Worm (Caenorhabditis elegans): ENCODE measurements around the gene sru-8.

sru-8 gene

DNA sequence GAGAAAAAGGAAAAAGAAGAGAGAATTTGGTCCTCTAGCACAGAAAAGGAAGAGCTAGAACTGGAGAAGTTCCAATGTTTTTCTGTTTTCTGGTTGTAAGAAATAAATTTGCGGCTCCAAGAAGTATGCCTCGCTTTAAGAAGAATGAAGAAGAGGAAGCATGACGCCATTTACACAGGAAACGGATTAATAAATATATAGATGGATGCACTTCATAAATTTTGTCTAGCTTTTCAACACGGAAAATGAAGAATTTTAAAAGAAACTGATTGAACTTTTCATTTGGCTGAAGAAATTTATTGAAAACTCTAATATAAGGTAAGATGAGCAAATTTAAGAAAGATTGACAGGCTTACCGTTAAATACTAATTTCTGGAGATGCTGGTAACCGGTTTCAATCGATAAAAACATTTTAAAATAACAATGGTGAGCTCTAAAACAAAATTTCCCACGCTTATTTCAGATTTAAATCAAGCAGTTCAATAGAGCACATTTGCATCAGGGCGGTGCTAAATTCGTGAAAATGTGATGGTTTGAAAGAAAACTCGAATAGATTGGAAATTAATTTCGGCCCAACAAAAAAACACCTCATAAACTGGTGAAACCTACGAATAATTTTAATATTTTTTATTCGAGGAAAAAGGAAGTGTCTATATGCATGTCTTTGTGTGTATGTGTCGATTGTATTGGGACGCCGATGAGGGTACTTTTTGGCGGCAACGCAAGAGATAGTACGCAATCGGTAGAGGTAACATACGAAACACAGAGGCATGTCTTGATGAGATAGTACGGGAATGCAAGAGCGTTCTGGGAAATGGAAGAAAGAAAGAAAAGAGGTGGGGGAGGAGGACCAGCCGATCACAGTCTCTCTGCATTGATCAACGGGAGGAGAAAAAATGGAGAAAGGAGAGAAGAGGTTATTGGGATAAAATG is 12.5 kb downstream of the sru-8 start:
- TF ChIP-seq ces-1 (GFP tag; optimal IDR thresholded peaks at IDR 0.05) (peak; percentile 26), nhr-28 (tag; optimal IDR thresholded peaks at IDR 0.05) (no peak), flh-1 (GFP tag; optimal IDR thresholded peaks at IDR 0.05) (no peak), blmp-1 (tag; optimal IDR thresholded peaks at IDR 0.05) (no peak), snpc-4 (tag; optimal IDR thresholded peaks at IDR 0.05) (no peak), unc-39 (tag; optimal IDR thresholded peaks at IDR 0.05) (no peak), ceh-39 (tag; optimal IDR thresholded peaks at IDR 0.05) (peak; percentile 49), lsy-2 (tag; optimal IDR thresholded peaks at IDR 0.05) (peak; percentile 19), unc-120 (tag; optimal IDR thresholded peaks at IDR 0.05; ENCODE audit: poor library complexity, severe bottlenecking) (no peak), M03D4.4 (tag; optimal IDR thresholded peaks at IDR 0.05) (peak; percentile 19), lin-13 (tag; optimal IDR thresholded peaks at IDR 0.05) (no peak), mls-2 (tag; optimal IDR thresholded peaks at IDR 0.05) (peak; percentile 12), mab-5 (tag; optimal IDR thresholded peaks at IDR 0.05) (no peak), zip-8 (tag; optimal IDR thresholded peaks at IDR 0.05) (no peak), mep-1 (tag; optimal IDR thresholded peaks at IDR 0.05) (peak; percentile 2), elt-1 (tag; optimal IDR thresholded peaks at IDR 0.05; ENCODE audit: borderline replicate concordance, insufficient read depth) (no peak)

ce11 chrV:9856978-9857377 is 13.3 kb downstream of the sru-8 start:
- TF ChIP-seq drap-1 (GFP tag; optimal IDR thresholded peaks at IDR 0.05) (no peak), tbx-8 (GFP tag; optimal IDR thresholded peaks at IDR 0.05) (no peak), nhr-237 (tag; optimal IDR thresholded peaks at IDR 0.05) (no peak), ceh-43 (GFP tag; optimal IDR thresholded peaks at IDR 0.05) (no peak), flh-1 (GFP tag; optimal IDR thresholded peaks at IDR 0.05) (no peak), nhr-28 (tag; optimal IDR thresholded peaks at IDR 0.05) (no peak), M03D4.4 (tag; optimal IDR thresholded peaks at IDR 0.05) (no peak), lin-13 (tag; optimal IDR thresholded peaks at IDR 0.05) (no peak), mab-5 (tag; optimal IDR thresholded peaks at IDR 0.05) (no peak), ces-1 (GFP tag; optimal IDR thresholded peaks at IDR 0.05) (no peak), sem-2 (GFP tag; optimal IDR thresholded peaks at IDR 0.05) (no peak), ham-2 (GFP tag; optimal IDR thresholded peaks at IDR 0.05) (no peak), unc-120 (tag; optimal IDR thresholded peaks at IDR 0.05; ENCODE audit: poor library complexity, severe bottlenecking) (no peak)

DNA sequence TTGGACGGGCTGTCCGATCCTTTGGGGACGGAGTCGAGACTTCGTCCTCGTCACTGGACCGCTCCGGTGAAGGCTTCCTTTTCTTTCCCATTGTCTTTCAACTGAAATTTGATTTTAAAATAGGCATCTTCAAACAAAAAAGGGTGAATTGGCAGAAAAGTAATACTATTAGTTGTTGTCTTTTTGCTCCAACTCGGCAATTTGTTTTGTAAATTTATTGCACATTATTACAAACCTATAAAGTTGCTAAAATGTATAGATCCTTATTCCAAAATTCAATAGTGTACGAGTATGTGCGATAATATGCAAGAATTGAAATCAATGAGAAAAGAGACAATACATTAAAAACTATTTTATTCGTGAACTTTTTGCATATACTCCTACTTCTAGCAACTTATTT is 16.2 kb downstream of the sru-8 start, which contains the start of gene lsy-12:
Gene lsy-12 (minus strand): TSS at position 101 of the 400 bp plus-strand sequence.
- no peak for TF ChIP-seq sptf-1 (tag; optimal IDR thresholded peaks at IDR 0.05)

- TF ChIP-seq lsy-2 (tag; optimal IDR thresholded peaks at IDR 0.05) (peak; percentile 67), ham-2 (GFP tag; optimal IDR thresholded peaks at IDR 0.05) (no peak), nhr-12 (tag; optimal IDR thresholded peaks at IDR 0.05) (no peak)
Measured at ce11 chrV:9860337-9860736, 16.7 kb downstream of the sru-8 start.

DNA sequence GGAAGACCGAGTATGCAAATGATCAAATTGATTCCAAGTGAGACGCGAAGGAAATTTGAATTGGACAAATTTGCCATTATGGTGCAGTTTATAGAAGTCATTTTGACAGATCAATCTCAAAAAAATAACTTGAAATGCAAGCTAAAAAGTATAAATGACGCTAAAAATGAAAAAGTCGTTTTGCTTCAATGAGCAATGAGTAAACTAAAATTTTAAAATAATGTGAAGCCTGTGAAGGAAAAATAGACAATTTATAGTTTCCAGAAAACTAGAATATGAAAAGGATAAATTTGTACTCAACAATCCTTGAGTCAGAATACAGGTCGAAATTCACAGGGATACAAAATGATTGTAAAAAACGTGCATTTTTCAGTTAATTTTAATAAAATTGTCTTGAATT is 24.6 kb downstream of the sru-8 start, which contains the start of gene srab-17:
Gene srab-17 (minus strand): TSS at position 101 of the 400 bp plus-strand sequence.
- TF ChIP-seq lin-32 (GFP tag; optimal IDR thresholded peaks at IDR 0.05) (no peak), bed-3 (GFP tag; optimal IDR thresholded peaks at IDR 0.05) (no peak), sptf-1 (tag; optimal IDR thresholded peaks at IDR 0.05) (no peak), M03D4.4 (tag; optimal IDR thresholded peaks at IDR 0.05) (no peak), nhr-76 (tag; optimal IDR thresholded peaks at IDR 0.05) (no peak), sem-2 (GFP tag; optimal IDR thresholded peaks at IDR 0.05) (no peak), hlh-1 (tag; optimal IDR thresholded peaks at IDR 0.05) (no peak), nhr-237 (tag; optimal IDR thresholded peaks at IDR 0.05) (no peak), mls-2 (tag; optimal IDR thresholded peaks at IDR 0.05) (no peak), mab-5 (tag; optimal IDR thresholded peaks at IDR 0.05) (no peak), cnd-1 (tag; optimal IDR thresholded peaks at IDR 0.05) (no peak), unc-120 (tag; optimal IDR thresholded peaks at IDR 0.05; ENCODE audit: poor library complexity, severe bottlenecking) (no peak), ham-2 (GFP tag; optimal IDR thresholded peaks at IDR 0.05) (no peak), unc-39 (tag; optimal IDR thresholded peaks at IDR 0.05) (no peak), elt-3 (tag; optimal IDR thresholded peaks at IDR 0.05) (no peak), flh-1 (GFP tag; optimal IDR thresholded peaks at IDR 0.05) (no peak), elt-1 (tag; optimal IDR thresholded peaks at IDR 0.05; ENCODE audit: borderline replicate concordance, insufficient read depth) (no peak), nhr-28 (tag; optimal IDR thresholded peaks at IDR 0.05) (no peak), ceh-43 (GFP tag; optimal IDR thresholded peaks at IDR 0.05) (no peak)
